Fruit fly (Drosophila melanogaster) whole organism, adult: Measurements from ENCODE around the gene CG17224.

Source experiments
- CG11617 ChIP-seq: fragments of 200-800 bp; sonication (Bioruptor generic); optimal IDR thresholded peaks from 2 replicates; lab custom pipeline; 2017; ENCODE audit warnings: mild to moderate bottlenecking, missing biosample characterization, missing genetic modification reagents, missing genetic modification characterization
- CG12768 ChIP-seq: fragments of 200-800 bp; sonication (Bioruptor generic); optimal IDR thresholded peaks from 2 replicates; lab custom pipeline; 2017; ENCODE audit warnings: missing biosample characterization, missing genetic modification characterization, mild to moderate bottlenecking, moderate library complexity, missing genetic modification reagents
- CG14711 ChIP-seq: fragments of 200-800 bp; sonication (Bioruptor generic); optimal IDR thresholded peaks from 2 replicates; lab custom pipeline; 2018; ENCODE audit warnings: missing biosample characterization, mild to moderate bottlenecking, missing genetic modification characterization, moderate library complexity
- CG1620 ChIP-seq: fragments of 200-800 bp; sonication (Bioruptor generic); optimal IDR thresholded peaks from 2 replicates; lab custom pipeline; 2016; ENCODE audit warnings: missing biosample characterization, missing genetic modification characterization
- CG33017 ChIP-seq: fragments of 200-800 bp; sonication (Bioruptor generic); optimal IDR thresholded peaks from 2 replicates; lab custom pipeline; 2018; ENCODE audit warnings: missing biosample characterization, mild to moderate bottlenecking, missing genetic modification characterization, moderate library complexity
- CG5204 ChIP-seq: fragments of 200-800 bp; sonication (Bioruptor generic); optimal IDR thresholded peaks from 2 replicates; lab custom pipeline; 2016; ENCODE audit warnings: missing biosample characterization, missing genetic modification characterization
- CG7045 ChIP-seq: fragments of 200-800 bp; sonication (Bioruptor generic); optimal IDR thresholded peaks from 2 replicates; lab custom pipeline; 2017; ENCODE audit warnings: missing biosample characterization, mild to moderate bottlenecking, missing genetic modification characterization
- CG7101 ChIP-seq: fragments of 200-800 bp; sonication (Bioruptor generic); optimal IDR thresholded peaks from 2 replicates; lab custom pipeline; 2018; ENCODE audit warnings: missing biosample characterization, mild to moderate bottlenecking, missing genetic modification characterization, moderate library complexity
- Clk ChIP-seq: fragments of 200-800 bp; sonication (Bioruptor generic); optimal IDR thresholded peaks from 2 replicates; lab custom pipeline; 2017; ENCODE audit warnings: missing biosample characterization, missing genetic modification characterization
- Crg-1 ChIP-seq: fragments of 200-800 bp; sonication (Bioruptor generic); optimal IDR thresholded peaks from 2 replicates; lab custom pipeline; 2016; ENCODE audit warnings: missing biosample characterization, missing genetic modification characterization
- Hr96 ChIP-seq: fragments of 200-800 bp; sonication (Bioruptor generic); optimal IDR thresholded peaks from 2 replicates; lab custom pipeline; 2016; ENCODE audit warnings: missing biosample characterization, missing genetic modification characterization
- Mnt ChIP-seq: fragments of 200-800 bp; sonication (Bioruptor generic); optimal IDR thresholded peaks from 2 replicates; lab custom pipeline; 2016; ENCODE audit warnings: missing biosample characterization, mild to moderate bottlenecking, missing genetic modification characterization
- bab1 ChIP-seq: fragments of 200-800 bp; sonication (Bioruptor generic); optimal IDR thresholded peaks from 3 replicates; lab custom pipeline; 2019; ENCODE audit warnings: missing biosample characterization, mild to moderate bottlenecking, missing genetic modification characterization, moderate library complexity
- cic ChIP-seq: fragments of 200-800 bp; sonication (Bioruptor generic); optimal IDR thresholded peaks from 2 replicates; lab custom pipeline; 2017; ENCODE audit warnings: missing biosample characterization, mild to moderate bottlenecking, missing genetic modification characterization, moderate library complexity
- cnc ChIP-seq, 2 experiments: fragments of >200 bp; optimal IDR thresholded peaks; 2 replicates each; lab custom pipeline; 2017
- kay ChIP-seq: fragments of 200-800 bp; sonication (Bioruptor generic); peaks from one replicate; lab custom pipeline; 2016; ENCODE audit warnings: missing biosample characterization, missing genetic modification characterization, borderline replicate concordance
- ovo ChIP-seq: fragments of 200-800 bp; sonication (Bioruptor generic); optimal IDR thresholded peaks from 2 replicates; lab custom pipeline; 2016; ENCODE audit warnings: missing biosample characterization, missing genetic modification characterization
- pad ChIP-seq: fragments of 200-800 bp; sonication (Bioruptor generic); optimal IDR thresholded peaks from 3 replicates; lab custom pipeline; 2017; ENCODE audit warnings: missing biosample characterization, missing genetic modification characterization, mild to moderate bottlenecking, moderate library complexity, missing genetic modification reagents
- tj ChIP-seq: fragments of 200-800 bp; sonication (Bioruptor generic); optimal IDR thresholded peaks from 3 replicates; lab custom pipeline; 2017; ENCODE audit warnings: missing biosample characterization, mild to moderate bottlenecking, missing genetic modification characterization, moderate library complexity
- toe ChIP-seq: fragments of 200-800 bp; sonication (Bioruptor generic); optimal IDR thresholded peaks from 2 replicates; lab custom pipeline; 2016; ENCODE audit warnings: missing biosample characterization, missing genetic modification characterization

CG17224 gene

dm6 chr2L:2986776-2987175 lies 31.3 kb downstream of the CG17224 start:
- TF ChIP-seq CG11617 (no peak), CG1620 (no peak), tj (GFP tag; lab: Kevin White, UChicago) (no peak), CG5204 (GFP tag; lab: Kevin White, UChicago) (no peak), Hr96 (GFP tag; lab: Kevin White, UChicago) (no peak), CG14711 (tag; lab: Kevin White, UChicago) (no peak)

- TF ChIP-seq tj (GFP tag; lab: Kevin White, UChicago) = no peak
- peak; percentile 92 for TF ChIP-seq Mnt
- TF ChIP-seq CG14711 (tag; lab: Kevin White, UChicago) = peak; percentile 8
- TF ChIP-seq bab1 (GFP tag; lab: Kevin White, UChicago) = peak; percentile 7
These were observed 39.0 kb downstream of the CG17224 start, which contains the start of gene CG9643 for dm6 chr2L:2979091-2979490. CG9643 (minus strand) TSS chr2L:2979288.

- TF ChIP-seq bab1 (GFP tag; lab: Kevin White, UChicago) (peak; percentile 76), ovo (GFP tag; lab: Kevin White, UChicago) (peak; percentile 67), CG11617 (peak; percentile 81), CG5204 (GFP tag; lab: Kevin White, UChicago) (no peak), cnc (optimal IDR thresholded peaks at IDR 0.05; lab: Kevin White, UChicago) (no peak), CG7101 (tag; lab: Kevin White, UChicago) (peak; percentile 78), Clk (GFP tag; lab: Kevin White, UChicago) (peak; percentile 63), pad (GFP tag; lab: Kevin White, UChicago) (peak; percentile 70), CG1620 (peak; percentile 87), CG12768 (GFP tag; lab: Kevin White, UChicago) (peak; percentile 73), Hr96 (GFP tag; lab: Kevin White, UChicago) (no peak), toe (GFP tag; lab: Kevin White, UChicago) (no peak), cic (GFP tag; lab: Kevin White, UChicago) (peak; percentile 45), CG14711 (tag; lab: Kevin White, UChicago) (peak; percentile 79), CG33017 (tag; lab: Kevin White, UChicago) (peak; percentile 54), tj (GFP tag; lab: Kevin White, UChicago) (peak; percentile 49), CG7045 (GFP tag; lab: Kevin White, UChicago) (peak; percentile 75), Crg-1 (GFP tag; lab: Kevin White, UChicago) (peak; percentile 71), Mnt (peak; percentile 78), kay (GFP tag; lab: Kevin White, UChicago) (no peak)
These were observed 41.3 kb downstream of the CG17224 start, which contains the start of the genes CG9641 and CG3165 for dm6 chr2L:2976829-2977228. CG9641 (minus strand) TSS chr2L:2976862. CG3165 (plus strand) TSS chr2L:2977122.

dm6 chr2L:2972439-2972936 lies 45.6 kb downstream of the CG17224 start, which contains the start of the genes Rrp1 and gammaTub23C:
Rrp1 (minus strand) TSS chr2L:2972508.
gammaTub23C (plus strand) TSS chr2L:2972891.
- TF ChIP-seq CG1620 (peak; percentile 84), cic (GFP tag; lab: Kevin White, UChicago) (peak; percentile 47), Hr96 (GFP tag; lab: Kevin White, UChicago) (peak; percentile 80), kay (GFP tag; lab: Kevin White, UChicago) (no peak), CG5204 (GFP tag; lab: Kevin White, UChicago) (peak; percentile 90), tj (GFP tag; lab: Kevin White, UChicago) (peak; percentile 72), ovo (GFP tag; lab: Kevin White, UChicago) (peak; percentile 87), CG14711 (tag; lab: Kevin White, UChicago) (peak; percentile 83), CG7101 (tag; lab: Kevin White, UChicago) (peak; percentile 92), CG7045 (GFP tag; lab: Kevin White, UChicago) (peak; percentile 94), CG33017 (tag; lab: Kevin White, UChicago) (peak; percentile 87), cnc (optimal IDR thresholded peaks at IDR 0.05; lab: Kevin White, UChicago) (no peak), Crg-1 (GFP tag; lab: Kevin White, UChicago) (peak; percentile 81), Clk (GFP tag; lab: Kevin White, UChicago) (peak; percentile 86), toe (GFP tag; lab: Kevin White, UChicago) (peak; percentile 91), CG11617 (peak; percentile 95), CG12768 (GFP tag; lab: Kevin White, UChicago) (peak; percentile 91), pad (GFP tag; lab: Kevin White, UChicago) (peak; percentile 87), Mnt (peak; percentile 83), bab1 (GFP tag; lab: Kevin White, UChicago) (peak; percentile 86)

dm6 chr2L:2969438-2969837 lies 48.7 kb downstream of the CG17224 start, which contains the start of gene Ts:
Ts (minus strand) TSS chr2L:2969638.
- TF ChIP-seq bab1 (GFP tag; lab: Kevin White, UChicago) (peak; percentile 34), tj (GFP tag; lab: Kevin White, UChicago) (no peak)

- no peak for TF ChIP-seq CG5204 (GFP tag; lab: Kevin White, UChicago)
- TF ChIP-seq Clk (GFP tag; lab: Kevin White, UChicago) = no peak
- no peak for TF ChIP-seq tj (GFP tag; lab: Kevin White, UChicago)
- TF ChIP-seq ovo (GFP tag; lab: Kevin White, UChicago) = no peak
- no peak for TF ChIP-seq bab1 (GFP tag; lab: Kevin White, UChicago)
- no peak for TF ChIP-seq CG12768 (GFP tag; lab: Kevin White, UChicago)
These were observed 51.2 kb downstream of the CG17224 start for dm6 chr2L:2966917-2967316.
